Worm (Caenorhabditis elegans): ENCODE measurements around the gene Y39B6A.7.

- TF ChIP-seq elt-2 (tag; optimal IDR thresholded peaks at IDR 0.05) = no peak
- no peak for TF ChIP-seq nhr-11 (tag; optimal IDR thresholded peaks at IDR 0.05)
- TF ChIP-seq dmd-4 (tag; optimal IDR thresholded peaks at IDR 0.05; ENCODE audit: borderline replicate concordance) = no peak
- TF ChIP-seq pha-2 (tag; optimal IDR thresholded peaks at IDR 0.05) = no peak
- no peak for TF ChIP-seq ama-1 (optimal IDR thresholded peaks at IDR 0.05)
- no peak for TF ChIP-seq elt-4 (tag; optimal IDR thresholded peaks at IDR 0.05)
These were observed 3.4 kb upstream of the Y39B6A.7 start, which contains the start of gene Y39B6A.69 for ce11 chrV:19152328-19152727.
